Worm (Caenorhabditis elegans): ENCODE results near the gene lido-7.

- TF ChIP-seq nhr-28 (tag; optimal IDR thresholded peaks at IDR 0.05) (no peak), ham-2 (GFP tag; optimal IDR thresholded peaks at IDR 0.05) (no peak), elt-3 (tag; optimal IDR thresholded peaks at IDR 0.05) (no peak), ztf-11 (tag; optimal IDR thresholded peaks at IDR 0.05) (no peak), ces-1 (GFP tag; optimal IDR thresholded peaks at IDR 0.05) (no peak), snpc-4 (tag; optimal IDR thresholded peaks at IDR 0.05) (no peak), nhr-76 (tag; optimal IDR thresholded peaks at IDR 0.05) (no peak), drap-1 (GFP tag; optimal IDR thresholded peaks at IDR 0.05) (no peak), sptf-1 (tag; optimal IDR thresholded peaks at IDR 0.05) (no peak), unc-62 (GFP tag; optimal IDR thresholded peaks at IDR 0.05) (no peak), unc-39 (tag; optimal IDR thresholded peaks at IDR 0.05) (no peak), nhr-237 (tag; optimal IDR thresholded peaks at IDR 0.05) (no peak), lin-13 (tag; optimal IDR thresholded peaks at IDR 0.05) (no peak)
Measured at ce11 chrII:2943966-2944365, 44.1 kb upstream of the lido-7 start, which contains the start of the genes irld-50 and irld-49.

Measured in whole organism, mixed stage, embryonic.